Worm (Caenorhabditis elegans) whole organism, L4 larva: ENCODE results near the gene copz-1.

Source experiments
- D1046.2 ChIP-seq: fragments of 200-800 bp; sonication (Bioruptor generic); IDR thresholded peaks from 2 replicates; pipeline ENCODE4 v1.3.6; 2022; ENCODE audit warnings: missing genetic modification characterization, missing compliant biosample characterization
- ceh-20 ChIP-seq: fragments of 200-800 bp; sonication (Bioruptor generic); IDR thresholded peaks from 2 replicates; pipeline ENCODE4 v1.3.6; 2022; ENCODE audit warnings: missing genetic modification reagents, missing genetic modification characterization, missing compliant biosample characterization
- mep-1 ChIP-seq: fragments of 150-350 bp; sonication (generic microtip); optimal IDR thresholded peaks from 3 replicates; lab custom pipeline; 2014; ENCODE audit warnings: missing biosample characterization, missing genetic modification characterization
- nhr-11 ChIP-seq: fragments of 150-350 bp; optimal IDR thresholded peaks from 2 replicates; lab custom pipeline; 2014; ENCODE audit warnings: missing biosample characterization, missing genetic modification characterization
- nhr-76 ChIP-seq: fragments of 150-350 bp; optimal IDR thresholded peaks from 2 replicates; lab custom pipeline; 2014; ENCODE audit warnings: missing biosample characterization, missing genetic modification characterization

- no peak for TF ChIP-seq nhr-11 (tag; lab: Kevin White, UChicago)
- no peak for TF ChIP-seq ceh-20 (GFP tag; lab: Robert Waterston, UW)
- no peak for TF ChIP-seq nhr-76
- no peak for TF ChIP-seq D1046.2 (GFP tag; lab: Robert Waterston, UW)
- TF ChIP-seq mep-1 (tag; lab: Kevin White, UChicago): no peak
Observed at ce11 chrII:10849903-10850302, 22.8 kb upstream of the copz-1 start, which contains the start of gene M106.2.
